Worm (Caenorhabditis elegans): ENCODE measurements around the gene mrps-5.

The mrps-5 gene

ce11 chrV:12599110-12599509, 35.8 kb downstream of the mrps-5 start, which contains the start of the genes C14C10.10 and ril-2 (continued):
- TF ChIP-seq pqm-1 (tag; optimal IDR thresholded peaks at IDR 0.05) (no peak), unc-30 (tag; optimal IDR thresholded peaks at IDR 0.05) (no peak), alr-1 (tag; optimal IDR thresholded peaks at IDR 0.05; ENCODE audit: borderline replicate concordance) (no peak), fos-1 (tag; optimal IDR thresholded peaks at IDR 0.05) (no peak), egl-27 (tag; optimal IDR thresholded peaks at IDR 0.05) (no peak), ceh-82 (tag; optimal IDR thresholded peaks at IDR 0.05) (peak in 2 of 3 experiments; percentile 13 to 32), unc-62 (GFP tag; optimal IDR thresholded peaks at IDR 0.05) (no peak), unc-130 (tag; optimal IDR thresholded peaks at IDR 0.05) (no peak), nhr-12 (tag; optimal IDR thresholded peaks at IDR 0.05) (no peak), jun-1 (tag; optimal IDR thresholded peaks at IDR 0.05) (no peak), elt-2 (tag; optimal IDR thresholded peaks at IDR 0.05) (no peak), fkh-10 (GFP tag; optimal IDR thresholded peaks at IDR 0.05) (no peak), nhr-19 (GFP tag; conservative IDR thresholded peaks at IDR 0.05) (no peak), unc-86 (tag; optimal IDR thresholded peaks at IDR 0.05) (no peak), pax-3 (tag; optimal IDR thresholded peaks at IDR 0.05) (no peak), hlh-4 (tag; optimal IDR thresholded peaks at IDR 0.05) (no peak), xbp-1 (tag; optimal IDR thresholded peaks at IDR 0.05) (peak; percentile 13), nhr-84 (tag; optimal IDR thresholded peaks at IDR 0.05) (no peak), grh-1 (GFP tag; IDR thresholded peaks at IDR 0.05) (no peak), unc-98 (GFP tag; IDR thresholded peaks at IDR 0.05) (no peak), ztf-4 (tag; optimal IDR thresholded peaks at IDR 0.05) (no peak), swsn-7 (tag; optimal IDR thresholded peaks at IDR 0.05) (peak; percentile 15), sptf-1 (tag; optimal IDR thresholded peaks at IDR 0.05) (no peak), isw-1 (GFP tag; IDR thresholded peaks at IDR 0.05) (no peak), sup-37 (GFP tag; optimal IDR thresholded peaks at IDR 0.05) (no peak), ceh-8 (GFP tag; optimal IDR thresholded peaks at IDR 0.05) (no peak), vab-15 (tag; optimal IDR thresholded peaks at IDR 0.05) (no peak), aha-1 (tag; optimal IDR thresholded peaks at IDR 0.05) (no peak), snpc-4 (tag; optimal IDR thresholded peaks at IDR 0.05) (peak; percentile 24), nhr-47 (tag; optimal IDR thresholded peaks at IDR 0.05) (peak; percentile 49), skn-1 (tag; optimal IDR thresholded peaks at IDR 0.05) (no peak), nhr-85 (tag) (no peak), fkh-4 (tag; optimal IDR thresholded peaks at IDR 0.05; ENCODE audit: borderline replicate concordance) (no peak), C16A3.4 (tag; optimal IDR thresholded peaks at IDR 0.05) (no peak), hpl-2 (GFP tag; optimal IDR thresholded peaks at IDR 0.05) (no peak), ceh-88 (GFP tag; IDR thresholded peaks at IDR 0.05) (no peak), blmp-1 (tag; optimal IDR thresholded peaks at IDR 0.05) (no peak), C04F5.9 (tag; optimal IDR thresholded peaks at IDR 0.05) (no peak), snu-23 (GFP tag; optimal IDR thresholded peaks at IDR 0.05) (peak; percentile 43), mef-2 (tag; optimal IDR thresholded peaks at IDR 0.05) (no peak), Y116A8C.19 (tag; optimal IDR thresholded peaks at IDR 0.05; ENCODE audit: borderline replicate concordance) (no peak), dsc-1 (tag; optimal IDR thresholded peaks at IDR 0.05) (no peak), ceh-63 (GFP tag; optimal IDR thresholded peaks at IDR 0.05) (no peak), zag-1 (tag; optimal IDR thresholded peaks at IDR 0.05) (no peak), lin-35 (GFP tag; optimal IDR thresholded peaks at IDR 0.05) (peak in 1 of 2 experiments; percentile 34), hlh-17 (GFP tag; optimal IDR thresholded peaks at IDR 0.05; ENCODE audit: borderline replicate concordance) (no peak), pag-3 (tag; optimal IDR thresholded peaks at IDR 0.05; ENCODE audit: borderline replicate concordance, insufficient read depth) (no peak), efl-3 (GFP tag; optimal IDR thresholded peaks at IDR 0.05) (no peak), nhr-90 (tag; optimal IDR thresholded peaks at IDR 0.05; ENCODE audit: poor library complexity) (no peak), nhr-77 (tag; optimal IDR thresholded peaks at IDR 0.05) (no peak), egl-13 (tag; optimal IDR thresholded peaks at IDR 0.05) (no peak), tbx-2 (tag; optimal IDR thresholded peaks at IDR 0.05) (peak; percentile 0), rnt-1 (tag; optimal IDR thresholded peaks at IDR 0.05) (peak; percentile 28)

All from whole organism, L1 larva.